Worm (Caenorhabditis elegans) whole organism, midembryonic: ENCODE results near the gene K11H3.3.

ENCODE experiments used
- flt-1 ChIP-seq: fragments of 200-800 bp; sonication (Bioruptor generic); IDR thresholded peaks from 2 replicates; pipeline ENCODE4 v1.3.6; 2022; ENCODE audit warnings: missing genetic modification characterization, missing compliant biosample characterization
- med-1 ChIP-seq: sonication (generic microtip); optimal IDR thresholded peaks from 2 replicates; lab custom pipeline; 2017; ENCODE audit warnings: missing genetic modification characterization, mild to moderate bottlenecking, missing compliant biosample characterization, antibody characterized with exemption, missing genetic modification reagents; ENCODE audit not compliant: insufficient read depth
- ref-1 ChIP-seq: fragments of 200-800 bp; sonication (Bioruptor generic); conservative IDR thresholded peaks from 2 replicates; pipeline ENCODE4 v1.3.6; 2022; ENCODE audit warnings: missing genetic modification reagents, missing genetic modification characterization, missing compliant biosample characterization
- ztf-29 ChIP-seq: fragments of 200-800 bp; sonication (Bioruptor generic); IDR thresholded peaks from 2 replicates; pipeline ENCODE4 v1.3.6; 2022; ENCODE audit warnings: missing genetic modification reagents, missing genetic modification characterization, missing compliant biosample characterization

DNA sequence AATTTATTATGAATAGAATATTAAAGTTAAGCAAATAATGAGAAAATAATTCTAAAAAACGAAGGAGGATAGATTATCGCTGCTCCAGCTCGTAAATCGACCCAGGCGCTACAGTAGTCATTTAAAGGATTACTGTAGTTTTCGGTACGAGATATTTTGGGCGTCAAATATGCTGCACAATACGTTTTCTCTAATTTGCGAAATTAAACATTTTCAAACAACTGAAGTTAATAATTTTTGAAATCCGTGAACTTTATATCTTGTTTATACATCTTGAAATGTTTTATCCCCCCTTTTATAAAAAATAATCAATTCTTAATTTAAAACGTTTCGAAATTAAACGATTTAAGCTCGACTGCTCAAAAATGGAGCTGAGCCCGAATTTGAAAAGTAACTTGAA lies 5.6 kb upstream of the K11H3.3 start, which contains the start of gene K11H3.2:
- TF ChIP-seq ztf-29 (GFP tag; lab: Robert Waterston, UW) (no peak), flt-1 (no peak), ref-1 (GFP tag; lab: Robert Waterston, UW) (no peak), med-1 (GFP tag; lab: Kevin White, UChicago) (no peak)
